Worm (Caenorhabditis elegans) whole organism, late embryonic: Measurements from ENCODE around the gene ZK1240.8.

Source experiments
- C38D4.7 ChIP-seq: fragments of 200-800 bp; sonication (Bioruptor generic); optimal IDR thresholded peaks from 2 replicates; lab custom pipeline; 2018; ENCODE audit warnings: mild to moderate bottlenecking, missing genetic modification characterization, moderate library complexity, missing compliant biosample characterization
- F13H6.1 ChIP-seq: sonication (generic microtip); optimal IDR thresholded peaks from 2 replicates; lab custom pipeline; 2016; ENCODE audit warnings: missing genetic modification characterization, missing compliant biosample characterization
- K02D7.2 ChIP-seq: sonication (generic microtip); optimal IDR thresholded peaks from 2 replicates; lab custom pipeline; 2017; ENCODE audit warnings: mild to moderate bottlenecking, missing genetic modification characterization, missing compliant biosample characterization
- T23F11.4 ChIP-seq: fragments of 200-800 bp; sonication (Bioruptor generic); optimal IDR thresholded peaks from 2 replicates; lab custom pipeline; 2018; ENCODE audit warnings: mild to moderate bottlenecking, missing genetic modification characterization, missing compliant biosample characterization
- ceh-14 ChIP-seq: sonication (generic microtip); optimal IDR thresholded peaks from 2 replicates; lab custom pipeline; 2016; ENCODE audit warnings: missing genotype, missing genetic modification characterization, missing compliant biosample characterization
- ceh-22 ChIP-seq: sonication (generic microtip); optimal IDR thresholded peaks from 2 replicates; lab custom pipeline; 2017; ENCODE audit warnings: missing biosample characterization, missing genetic modification characterization
- ceh-24 ChIP-seq: sonication (generic microtip); optimal IDR thresholded peaks from 2 replicates; lab custom pipeline; 2016; ENCODE audit warnings: mild to moderate bottlenecking, missing genetic modification characterization, missing compliant biosample characterization
- ceh-30 ChIP-seq: fragments of 150-350 bp; optimal IDR thresholded peaks from 2 replicates; lab custom pipeline; 2014; ENCODE audit warnings: missing biosample characterization, missing genetic modification characterization
- ceh-34 ChIP-seq: sonication (generic microtip); optimal IDR thresholded peaks from 2 replicates; lab custom pipeline; 2016; ENCODE audit warnings: mild to moderate bottlenecking, missing genetic modification characterization, missing compliant biosample characterization
- ceh-45 ChIP-seq: fragments of 200-800 bp; sonication (Bioruptor generic); IDR thresholded peaks from 2 replicates; pipeline ENCODE4 v1.3.6; 2022; ENCODE audit warnings: missing genetic modification reagents, missing genetic modification characterization, missing compliant biosample characterization
- ceh-9 ChIP-seq: sonication (generic microtip); optimal IDR thresholded peaks from 2 replicates; lab custom pipeline; 2016; ENCODE audit warnings: mild to moderate bottlenecking, missing genetic modification characterization, inconsistent platforms, missing compliant biosample characterization
- che-1 ChIP-seq: sonication (generic microtip); optimal IDR thresholded peaks from 2 replicates; lab custom pipeline; 2016; ENCODE audit warnings: mild to moderate bottlenecking, missing genetic modification characterization, missing compliant biosample characterization
- dve-1 ChIP-seq: sonication (generic microtip); optimal IDR thresholded peaks from 2 replicates; lab custom pipeline; 2017; ENCODE audit warnings: antibody characterized with exemption, mild to moderate bottlenecking, missing genetic modification characterization, missing compliant biosample characterization
- elt-2 ChIP-seq: sonication (generic microtip); optimal IDR thresholded peaks from 2 replicates; lab custom pipeline; 2016; ENCODE audit warnings: missing genetic modification reagents, missing genetic modification characterization, missing compliant biosample characterization
- elt-4 ChIP-seq: sonication (generic microtip); optimal IDR thresholded peaks from 2 replicates; lab custom pipeline; 2016; ENCODE audit warnings: missing genetic modification characterization, missing compliant biosample characterization
- ets-4 ChIP-seq: sonication (generic microtip); optimal IDR thresholded peaks from 2 replicates; lab custom pipeline; 2016; ENCODE audit warnings: missing genetic modification characterization, missing compliant biosample characterization
- fkh-6 ChIP-seq: sonication (generic microtip); optimal IDR thresholded peaks from 2 replicates; lab custom pipeline; 2016; ENCODE audit warnings: missing genetic modification characterization, missing compliant biosample characterization
- gmeb-2 ChIP-seq: sonication (generic microtip); optimal IDR thresholded peaks from 2 replicates; lab custom pipeline; 2016; ENCODE audit warnings: missing genetic modification characterization, inconsistent platforms, missing compliant biosample characterization
- hlh-13 ChIP-seq: fragments of 200-800 bp; sonication (Bioruptor generic); optimal IDR thresholded peaks from 2 replicates; lab custom pipeline; 2018; ENCODE audit warnings: mild to moderate bottlenecking, missing genetic modification characterization, missing compliant biosample characterization
- hlh-6 ChIP-seq: sonication (generic microtip); optimal IDR thresholded peaks from 2 replicates; lab custom pipeline; 2016; ENCODE audit warnings: missing genotype, missing genetic modification characterization, missing compliant biosample characterization
- lim-6 ChIP-seq: sonication (generic microtip); optimal IDR thresholded peaks from 2 replicates; lab custom pipeline; 2016; ENCODE audit warnings: missing genetic modification characterization, missing compliant biosample characterization
- madf-2 ChIP-seq: sonication (generic microtip); optimal IDR thresholded peaks from 2 replicates; lab custom pipeline; 2017; ENCODE audit warnings: missing genetic modification characterization, missing compliant biosample characterization
- nfya-1 ChIP-seq: sonication (generic microtip); optimal IDR thresholded peaks from 2 replicates; lab custom pipeline; 2017; ENCODE audit warnings: missing genetic modification characterization, mild to moderate bottlenecking, missing compliant biosample characterization, antibody characterized with exemption, moderate library complexity
- nhr-232 ChIP-seq: sonication (generic microtip); optimal IDR thresholded peaks from 2 replicates; lab custom pipeline; 2016; ENCODE audit warnings: missing genetic modification characterization, missing compliant biosample characterization
- npax-4 ChIP-seq: sonication (generic microtip); optimal IDR thresholded peaks from 2 replicates; lab custom pipeline; 2016; ENCODE audit warnings: missing genetic modification characterization, missing compliant biosample characterization
- pag-3 ChIP-seq: sonication (generic microtip); optimal IDR thresholded peaks from 2 replicates; lab custom pipeline; 2016; ENCODE audit warnings: missing compliant biosample characterization, missing genetic modification characterization, borderline replicate concordance
- pax-1 ChIP-seq: fragments of 150-350 bp; optimal IDR thresholded peaks from 2 replicates; lab custom pipeline; 2014; ENCODE audit warnings: missing biosample characterization, missing genetic modification characterization
- pqm-1 ChIP-seq: sonication (generic microtip); optimal IDR thresholded peaks from 2 replicates; lab custom pipeline; 2016; ENCODE audit warnings: missing genetic modification characterization, missing compliant biosample characterization
- ref-2 ChIP-seq: sonication (generic microtip); optimal IDR thresholded peaks from 2 replicates; lab custom pipeline; 2016; ENCODE audit warnings: missing genetic modification characterization, missing compliant biosample characterization
- rnt-1 ChIP-seq: sonication (generic microtip); optimal IDR thresholded peaks from 2 replicates; lab custom pipeline; 2016; ENCODE audit warnings: missing genetic modification characterization, missing compliant biosample characterization
- sdc-2 ChIP-seq: sonication (generic microtip); optimal IDR thresholded peaks from 2 replicates; lab custom pipeline; 2016; ENCODE audit warnings: missing genotype, missing genetic modification characterization, missing compliant biosample characterization
- syd-9 ChIP-seq: sonication (generic microtip); optimal IDR thresholded peaks from 2 replicates; lab custom pipeline; 2016; ENCODE audit warnings: mild to moderate bottlenecking, missing genetic modification characterization, moderate library complexity, missing compliant biosample characterization
- tbx-2 ChIP-seq: sonication (generic microtip); optimal IDR thresholded peaks from 2 replicates; lab custom pipeline; 2016; ENCODE audit warnings: missing genetic modification characterization, missing compliant biosample characterization
- ttx-3 ChIP-seq: sonication (generic microtip); optimal IDR thresholded peaks from 2 replicates; lab custom pipeline; 2016; ENCODE audit warnings: missing genetic modification reagents, missing genetic modification characterization, missing compliant biosample characterization
- unc-42 ChIP-seq: sonication (generic microtip); optimal IDR thresholded peaks from 2 replicates; lab custom pipeline; 2016; ENCODE audit warnings: missing genotype, missing genetic modification characterization, missing compliant biosample characterization
- unc-86 ChIP-seq: sonication (generic microtip); optimal IDR thresholded peaks from 2 replicates; lab custom pipeline; 2016; ENCODE audit warnings: missing genetic modification characterization, missing compliant biosample characterization
- zip-5 ChIP-seq: sonication (generic microtip); optimal IDR thresholded peaks from 2 replicates; lab custom pipeline; 2016; ENCODE audit warnings: missing genetic modification characterization, missing compliant biosample characterization
- ztf-16 ChIP-seq: sonication (generic microtip); optimal IDR thresholded peaks from 2 replicates; lab custom pipeline; 2017; ENCODE audit warnings: missing genetic modification characterization, missing compliant biosample characterization

Gene ZK1240.8

DNA sequence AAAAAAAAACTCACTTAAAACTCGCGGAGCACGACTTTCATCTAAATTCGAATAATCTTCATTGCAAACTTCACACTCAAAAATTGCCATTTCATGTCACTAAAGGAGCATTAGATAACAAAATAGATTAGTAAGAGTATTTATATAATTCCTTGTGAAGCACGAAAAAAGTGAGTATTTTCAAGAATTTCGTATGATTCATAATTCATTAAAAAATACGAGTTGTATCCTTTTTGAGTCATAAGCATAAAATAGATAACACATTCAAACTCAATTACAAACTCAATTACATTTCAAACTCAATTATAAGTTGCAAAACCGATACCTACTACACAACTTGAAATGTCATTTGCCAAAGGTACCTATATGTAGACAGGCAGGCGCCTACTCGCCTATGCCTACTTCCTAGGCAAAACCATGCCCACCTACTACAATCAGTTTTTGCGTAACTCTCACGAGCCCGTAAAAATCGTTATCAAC is at the start of gene ZK1240.8, which contains the start of gene ZK1240.1:
TSS of gene ZK1240.8 (minus strand) at position 101 of the 480 bp plus-strand sequence.
TSS of gene ZK1240.1 (plus strand) at position 430 of the 480 bp plus-strand sequence.
- TF ChIP-seq K02D7.2 (tag; lab: Kevin White, UChicago) (no peak), nhr-232 (tag; lab: Kevin White, UChicago) (no peak), madf-2 (no peak), ceh-34 (no peak), elt-2 (tag; lab: Kevin White, UChicago) (no peak), ttx-3 (tag; lab: Kevin White, UChicago) (no peak), T23F11.4 (GFP tag; lab: Kevin White, UChicago) (no peak), rnt-1 (no peak), hlh-13 (GFP tag; lab: Kevin White, UChicago) (no peak), dve-1 (tag; lab: Kevin White, UChicago) (no peak), elt-4 (tag; lab: Kevin White, UChicago) (no peak), unc-86 (tag; lab: Kevin White, UChicago) (no peak), ceh-14 (tag; lab: Kevin White, UChicago) (no peak), pax-1 (tag; lab: Kevin White, UChicago) (no peak), ztf-16 (no peak), ref-2 (no peak)

DNA sequence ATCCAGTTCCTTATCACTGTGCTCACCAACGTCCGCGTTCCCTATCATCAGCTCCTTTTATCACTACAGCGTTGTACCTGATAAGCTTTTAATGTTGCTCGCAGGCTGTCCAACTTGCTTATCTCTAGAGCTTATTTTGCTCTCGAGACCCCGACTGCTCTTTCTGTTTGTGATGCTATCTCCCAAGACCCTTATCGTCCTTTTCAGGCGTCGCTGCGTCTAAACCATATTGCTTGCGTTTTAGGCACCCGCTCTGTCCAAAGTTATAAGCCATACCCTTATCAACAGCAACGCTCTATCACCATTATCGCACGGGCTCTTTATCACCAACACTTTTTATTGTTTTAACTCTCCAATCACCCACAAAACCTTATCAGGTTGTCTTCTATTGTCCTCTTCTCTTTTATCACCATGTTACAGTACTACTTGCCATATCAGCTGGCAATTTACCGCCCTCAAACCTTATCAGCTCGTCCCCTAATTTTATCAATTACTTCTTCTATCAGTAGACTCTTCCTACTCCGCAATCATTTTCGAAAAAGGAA is 49.7 kb upstream of the ZK1240.8 start:
- TF ChIP-seq gmeb-2 (tag; lab: Kevin White, UChicago): no peak
- TF ChIP-seq sdc-2 (tag; lab: Kevin White, UChicago): no peak
- no peak for TF ChIP-seq F13H6.1 (tag; lab: Kevin White, UChicago)
- TF ChIP-seq che-1: no peak
- no peak for TF ChIP-seq syd-9 (tag; lab: Kevin White, UChicago)
- TF ChIP-seq pag-3: no peak
- peak; percentile 36 for TF ChIP-seq elt-4 (tag; lab: Kevin White, UChicago)
- TF ChIP-seq elt-2 (tag; lab: Kevin White, UChicago): peak; percentile 100
- TF ChIP-seq ceh-24 (tag; lab: Kevin White, UChicago): no peak
- no peak for TF ChIP-seq ceh-30 (tag; lab: Kevin White, UChicago)
- no peak for TF ChIP-seq unc-42 (tag; lab: Kevin White, UChicago)
- TF ChIP-seq ceh-22 (tag; lab: Kevin White, UChicago): no peak
- peak; percentile 70 for TF ChIP-seq zip-5 (tag; lab: Kevin White, UChicago)
- TF ChIP-seq T23F11.4 (GFP tag; lab: Kevin White, UChicago): no peak
- TF ChIP-seq hlh-6 (tag; lab: Kevin White, UChicago): no peak
- TF ChIP-seq ceh-9 (tag; lab: Kevin White, UChicago): no peak
- TF ChIP-seq ref-2: no peak
- TF ChIP-seq lim-6 (tag; lab: Kevin White, UChicago): no peak
- peak; percentile 57 for TF ChIP-seq ets-4 (tag; lab: Kevin White, UChicago)
- TF ChIP-seq pqm-1 (tag; lab: Kevin White, UChicago): peak; percentile 98
- TF ChIP-seq ztf-16: no peak
- no peak for TF ChIP-seq nfya-1 (tag; lab: Kevin White, UChicago)

ce11 chrII:2377751-2378150 is 48.9 kb upstream of the ZK1240.8 start, which contains the start of gene F16G10.6:
F16G10.6 (minus strand) TSS chrII:2377851.
- TF ChIP-seq C38D4.7 (GFP tag; lab: Kevin White, UChicago) (no peak), unc-86 (tag; lab: Kevin White, UChicago) (no peak), fkh-6 (tag; lab: Kevin White, UChicago) (no peak), ceh-45 (no peak), gmeb-2 (tag; lab: Kevin White, UChicago) (no peak), dve-1 (tag; lab: Kevin White, UChicago) (no peak), nhr-232 (tag; lab: Kevin White, UChicago) (no peak), hlh-6 (tag; lab: Kevin White, UChicago) (no peak), npax-4 (no peak), nfya-1 (tag; lab: Kevin White, UChicago) (no peak), ceh-22 (tag; lab: Kevin White, UChicago) (no peak), F13H6.1 (tag; lab: Kevin White, UChicago) (no peak), tbx-2 (tag; lab: Kevin White, UChicago) (no peak)
